Fruit fly (Drosophila melanogaster) whole organism, prepupa: ENCODE results near the gene rux.

Experiments
- CG16779 ChIP-seq: fragments of 200-800 bp; sonication (Bioruptor generic); optimal IDR thresholded peaks from 3 replicates; lab custom pipeline; 2017; ENCODE audit warnings: missing biosample characterization, mild to moderate bottlenecking, missing genetic modification characterization
- Ets96B ChIP-seq: fragments of 200-800 bp; optimal IDR thresholded peaks from 2 replicates; lab custom pipeline; 2019; ENCODE audit warnings: missing biosample characterization, mild to moderate bottlenecking, missing genetic modification characterization, moderate library complexity
- Gug ChIP-seq: fragments of 200-800 bp; sonication (Bioruptor generic); IDR thresholded peaks from 2 replicates; pipeline ENCODE4 v1.3.6; 2022; ENCODE audit warnings: missing biosample characterization, missing genetic modification characterization
- Hr39 ChIP-seq: fragments of 200-800 bp; sonication (Bioruptor generic); optimal IDR thresholded peaks from 2 replicates; lab custom pipeline; 2016; ENCODE audit warnings: missing biosample characterization, missing genetic modification characterization
- OdsH ChIP-seq: fragments of 200-800 bp; sonication (Bioruptor generic); optimal IDR thresholded peaks from 3 replicates; lab custom pipeline; 2016; ENCODE audit warnings: missing biosample characterization, missing genetic modification characterization
- eg ChIP-seq: fragments of 200-800 bp; sonication (Bioruptor generic); IDR thresholded peaks from 3 replicates; pipeline ENCODE4 v1.3.6; 2022; ENCODE audit warnings: missing biosample characterization, missing genetic modification characterization

DNA sequence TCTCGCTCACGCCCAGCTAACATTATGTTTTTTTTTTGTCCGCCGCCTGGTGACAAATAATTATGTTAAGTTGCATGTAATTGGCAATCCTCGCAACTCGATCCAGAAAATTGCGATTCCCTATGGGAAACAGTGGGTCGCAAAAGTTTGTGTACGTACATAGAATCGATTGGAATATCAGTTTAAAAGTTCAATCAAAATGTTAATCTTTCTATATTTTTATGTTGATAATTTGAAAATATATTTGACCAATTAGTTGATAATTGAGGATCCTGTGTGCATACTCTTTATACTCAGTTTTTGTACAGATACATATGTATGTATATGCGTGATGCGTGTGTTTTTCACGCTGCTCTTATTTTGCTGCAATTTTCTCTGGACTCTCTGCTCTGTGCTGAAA is 9.8 kb downstream of the rux start:
- TF ChIP-seq Gug (GFP tag; lab: Robert Waterston, UW) = peak; percentile 82
- peak; percentile 12 for TF ChIP-seq CG16779 (tag; lab: Kevin White, UChicago)
- TF ChIP-seq OdsH (GFP tag; lab: Kevin White, UChicago) = peak; percentile 37
- TF ChIP-seq Hr39 (GFP tag; lab: Kevin White, UChicago) = peak; percentile 14
- TF ChIP-seq Ets96B (tag; lab: Kevin White, UChicago) = peak; percentile 70
- TF ChIP-seq eg (GFP tag; lab: Robert Waterston, UW) = peak; percentile 70
